Fruit fly (Drosophila melanogaster) Kc167 (cell line): ENCODE data around the gene THADA.

Experiments
- Myc ChIP-seq: fragments of >200 bp; optimal IDR thresholded peaks from 2 replicates; lab custom pipeline; 2017; ENCODE audit warnings: missing external identifiers
- Sin3A ChIP-seq: fragments of >200 bp; optimal IDR thresholded peaks from 2 replicates; lab custom pipeline; 2018; ENCODE audit warnings: missing external identifiers
- psq ChIP-seq: fragments of >200 bp; optimal IDR thresholded peaks from 2 replicates; lab custom pipeline; 2017; ENCODE audit warnings: missing external identifiers
- ttk ChIP-seq: sonication (Bioruptor generic); optimal IDR thresholded peaks from 2 replicates; lab custom pipeline; 2017; ENCODE audit warnings: missing external identifiers

DNA sequence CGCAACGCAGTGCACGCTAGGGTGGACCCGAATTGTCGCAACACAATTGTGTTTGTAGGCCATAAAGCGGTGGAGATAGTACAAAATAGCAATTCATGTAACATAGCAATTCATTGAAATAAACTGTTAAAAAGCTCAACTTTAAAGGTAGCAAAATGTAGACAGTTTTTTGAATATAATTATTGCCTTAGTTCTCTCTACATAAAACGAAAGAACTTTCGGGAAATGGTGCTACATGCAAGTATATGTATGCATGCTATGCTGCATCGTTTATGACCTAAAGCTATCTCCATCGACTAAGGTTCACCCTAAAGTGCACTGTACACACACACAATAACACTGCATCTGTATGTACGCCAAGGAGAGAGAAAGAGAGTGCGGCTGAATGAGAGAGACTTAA lies 9.7 kb upstream of the THADA start:
- TF ChIP-seq ttk (lab: Kevin White, UChicago) (no peak), Myc (no peak), Sin3A (lab: Kevin White, UChicago) (no peak), psq (lab: Kevin White, UChicago) (no peak)
